Worm (Caenorhabditis elegans) whole organism, midembryonic: ENCODE data around the gene T21C12.8.

Experiments used
- T22C8.4 ChIP-seq: fragments of 200-800 bp; sonication (Bioruptor generic); IDR thresholded peaks from 2 replicates; pipeline ENCODE4 v1.3.6; 2022; ENCODE audit warnings: missing genetic modification characterization, missing compliant biosample characterization
- cog-1 ChIP-seq: sonication (generic microtip); optimal IDR thresholded peaks from 2 replicates; lab custom pipeline; 2016; ENCODE audit warnings: missing genetic modification characterization, missing compliant biosample characterization
- flt-1 ChIP-seq: fragments of 200-800 bp; sonication (Bioruptor generic); IDR thresholded peaks from 2 replicates; pipeline ENCODE4 v1.3.6; 2022; ENCODE audit warnings: missing genetic modification characterization, missing compliant biosample characterization
- klf-2 ChIP-seq: fragments of 200-800 bp; sonication (Bioruptor generic); conservative IDR thresholded peaks from 2 replicates; pipeline ENCODE4 v1.3.6; 2022; ENCODE audit warnings: missing genetic modification reagents, missing genetic modification characterization, missing compliant biosample characterization
- med-1 ChIP-seq: sonication (generic microtip); optimal IDR thresholded peaks from 2 replicates; lab custom pipeline; 2017; ENCODE audit warnings: missing genetic modification characterization, mild to moderate bottlenecking, missing compliant biosample characterization, antibody characterized with exemption, missing genetic modification reagents; ENCODE audit not compliant: insufficient read depth
- ref-1 ChIP-seq: fragments of 200-800 bp; sonication (Bioruptor generic); conservative IDR thresholded peaks from 2 replicates; pipeline ENCODE4 v1.3.6; 2022; ENCODE audit warnings: missing genetic modification reagents, missing genetic modification characterization, missing compliant biosample characterization
- tab-1 ChIP-seq: fragments of 200-800 bp; sonication (Bioruptor generic); IDR thresholded peaks from 2 replicates; pipeline ENCODE4 v1.3.6; 2022; ENCODE audit warnings: missing genetic modification characterization, missing compliant biosample characterization
- ztf-23 ChIP-seq: fragments of 200-800 bp; sonication (Bioruptor generic); IDR thresholded peaks from 2 replicates; pipeline ENCODE4 v1.3.6; 2022; ENCODE audit warnings: missing genetic modification reagents, missing genetic modification characterization, missing compliant biosample characterization
- ztf-29 ChIP-seq: fragments of 200-800 bp; sonication (Bioruptor generic); IDR thresholded peaks from 2 replicates; pipeline ENCODE4 v1.3.6; 2022; ENCODE audit warnings: missing genetic modification reagents, missing genetic modification characterization, missing compliant biosample characterization

The T21C12.8 gene

DNA sequence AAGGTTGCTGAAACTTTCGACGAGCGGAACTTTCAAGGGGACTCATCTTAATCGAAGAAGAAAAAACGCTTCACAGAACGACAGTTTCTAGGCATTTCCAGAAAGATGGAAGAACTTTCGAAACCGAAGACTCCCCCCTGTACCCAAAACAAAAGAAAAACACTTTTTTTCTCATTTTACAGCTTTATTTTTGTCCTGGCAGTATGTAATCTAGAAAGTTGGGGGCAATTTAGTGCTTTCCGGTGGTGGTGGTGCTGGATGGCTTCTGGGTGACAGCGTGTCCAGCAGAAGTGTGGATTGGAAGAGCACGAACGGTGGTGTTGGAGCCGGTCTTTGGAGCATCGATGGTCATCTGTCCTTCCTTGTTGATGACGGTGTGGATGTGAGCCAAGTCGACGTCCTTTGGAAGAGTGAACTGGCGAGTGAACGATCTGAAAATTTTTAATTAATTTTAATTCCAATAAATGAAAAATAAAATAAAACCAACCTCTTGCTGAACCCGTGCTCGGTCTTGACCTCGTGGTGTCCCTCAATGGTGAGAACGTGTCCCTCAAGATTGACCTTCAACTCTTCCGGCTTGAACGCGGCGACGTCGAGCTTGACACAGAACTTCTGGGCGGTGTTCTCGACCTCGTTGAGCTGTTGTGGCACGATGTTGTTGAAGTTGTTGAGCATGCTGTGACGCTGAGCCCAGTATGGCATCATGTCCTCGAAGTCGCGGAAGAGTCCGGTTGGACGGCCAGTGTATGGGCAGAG, 46.7 kb downstream of the T21C12.8 start:
- TF ChIP-seq cog-1 (tag; lab: Kevin White, UChicago) (no peak), ref-1 (GFP tag; lab: Robert Waterston, UW) (no peak), T22C8.4 (no peak), flt-1 (GFP tag; lab: Robert Waterston, UW) (no peak), klf-2 (GFP tag; lab: Robert Waterston, UW) (no peak), ztf-23 (GFP tag; lab: Robert Waterston, UW) (no peak), med-1 (GFP tag; lab: Kevin White, UChicago) (no peak), ztf-29 (GFP tag; lab: Robert Waterston, UW) (no peak), tab-1 (GFP tag; lab: Robert Waterston, UW) (no peak)

DNA sequence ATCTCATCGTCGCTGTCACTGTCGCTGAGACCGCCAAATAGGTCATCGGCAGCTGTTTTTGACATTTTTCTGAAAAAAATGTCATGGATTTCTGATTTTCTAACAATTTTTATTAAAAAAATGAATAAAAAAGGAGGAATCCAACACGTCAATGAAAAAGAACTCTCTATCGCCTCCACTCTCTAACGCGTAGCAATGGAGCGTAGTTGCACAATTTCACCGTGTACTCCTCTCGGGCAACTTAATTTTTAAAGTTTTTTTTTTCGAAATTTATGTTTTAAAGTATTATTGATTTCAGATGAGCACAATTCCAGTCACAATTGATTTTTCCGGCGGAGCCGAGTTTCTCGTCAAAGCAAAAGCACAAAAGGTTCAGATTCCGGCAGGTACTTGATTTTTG, 47.6 kb downstream of the T21C12.8 start, which contains the start of the genes taf-11.3 and urm-1:
Gene taf-11.3 (minus strand): TSS at position 69 of the 400 bp plus-strand sequence.
Gene urm-1 (plus strand): TSS at position 299 of the 400 bp plus-strand sequence.
- TF ChIP-seq med-1 (GFP tag; lab: Kevin White, UChicago) (no peak), tab-1 (GFP tag; lab: Robert Waterston, UW) (no peak), T22C8.4 (no peak), ref-1 (GFP tag; lab: Robert Waterston, UW) (no peak), ztf-29 (GFP tag; lab: Robert Waterston, UW) (no peak), flt-1 (GFP tag; lab: Robert Waterston, UW) (no peak), klf-2 (GFP tag; lab: Robert Waterston, UW) (no peak), ztf-23 (GFP tag; lab: Robert Waterston, UW) (no peak), cog-1 (tag; lab: Kevin White, UChicago) (no peak)

DNA sequence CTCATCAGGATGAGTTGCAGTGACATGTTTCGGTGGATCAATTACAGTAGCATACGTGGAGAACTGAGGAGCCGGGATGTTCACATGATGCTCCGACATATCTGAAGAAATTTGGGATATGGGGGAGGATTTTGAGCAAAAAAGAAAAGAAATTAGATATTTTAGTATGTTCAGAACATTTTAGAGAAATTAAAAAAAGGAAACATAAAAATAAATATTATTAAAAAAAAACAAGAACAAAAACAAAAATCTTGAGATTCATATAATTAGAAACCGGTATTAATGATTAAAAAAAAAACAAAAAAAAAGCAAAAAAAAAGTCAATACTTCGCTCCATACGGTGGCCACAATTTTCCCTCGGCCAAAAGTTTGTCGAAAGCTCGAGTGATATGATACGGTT, 49.1 kb downstream of the T21C12.8 start, which contains the start of gene rab-33:
Gene rab-33 (minus strand): TSS at position 101 of the 400 bp plus-strand sequence.
- TF ChIP-seq flt-1 (GFP tag; lab: Robert Waterston, UW): no peak
- TF ChIP-seq ztf-29 (GFP tag; lab: Robert Waterston, UW): no peak
